Worm (Caenorhabditis elegans): ENCODE measurements around the gene C13A10.2.

DNA sequence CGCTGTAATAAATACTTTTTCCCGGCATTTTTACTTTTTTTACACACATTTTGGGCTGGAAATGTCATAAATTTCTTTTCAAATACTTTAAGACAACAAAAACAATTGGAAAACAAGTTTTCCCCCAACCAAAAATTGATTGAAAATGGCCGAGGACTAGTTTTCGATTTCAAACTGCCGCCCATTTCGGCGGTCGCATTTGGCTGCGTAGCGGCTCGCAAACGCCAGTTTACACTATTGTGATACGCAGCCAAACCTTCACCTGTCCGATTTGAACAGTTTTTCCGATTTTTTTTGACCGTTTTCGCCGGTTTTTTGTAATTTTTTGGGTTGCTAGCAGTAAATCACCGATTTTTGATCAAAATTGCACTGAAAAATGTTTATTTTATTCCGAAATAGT, 37.4 kb downstream of the C13A10.2 start:
- TF ChIP-seq alr-1 (tag; optimal IDR thresholded peaks at IDR 0.05) (no peak), unc-39 (tag; optimal IDR thresholded peaks at IDR 0.05) (no peak), nhr-11 (tag; optimal IDR thresholded peaks at IDR 0.05) (no peak), unc-62 (GFP tag; optimal IDR thresholded peaks at IDR 0.05) (peak; percentile 46), nhr-77 (tag; optimal IDR thresholded peaks at IDR 0.05) (peak; percentile 70), unc-55 (GFP tag; optimal IDR thresholded peaks at IDR 0.05) (peak; percentile 98), nhr-237 (tag; optimal IDR thresholded peaks at IDR 0.05) (peak; percentile 62)

Measured in whole organism, L2 larva.